Fruit fly (Drosophila melanogaster) S2 (cell line): ENCODE data around the gene CG6055.

ENCODE experiments used
- CG8478 ChIP-seq: fragments of >200 bp; optimal IDR thresholded peaks from 2 replicates; lab custom pipeline; 2018
- CTCF ChIP-seq, 2 experiments: fragments of >200 bp; optimal IDR thresholded peaks; 2 replicates each; lab custom pipeline; 2018

- TF ChIP-seq CG8478 (lab: Kevin White, UChicago) (no peak), CTCF (optimal IDR thresholded peaks at IDR 0.05; lab: Kevin White, UChicago) (peak; percentile 63 to 74)
Measured at dm6 chr2L:7495987-7496503, 29.7 kb downstream of the CG6055 start, which contains the start of gene Ziz.
